Worm (Caenorhabditis elegans): Measurements from ENCODE around the gene spp-13.
"Not testable (repeated sequence)": the region's sequence is repeated elsewhere in the genome, so short reads cannot be mapped to it uniquely, and the experiment has no call there.

DNA sequence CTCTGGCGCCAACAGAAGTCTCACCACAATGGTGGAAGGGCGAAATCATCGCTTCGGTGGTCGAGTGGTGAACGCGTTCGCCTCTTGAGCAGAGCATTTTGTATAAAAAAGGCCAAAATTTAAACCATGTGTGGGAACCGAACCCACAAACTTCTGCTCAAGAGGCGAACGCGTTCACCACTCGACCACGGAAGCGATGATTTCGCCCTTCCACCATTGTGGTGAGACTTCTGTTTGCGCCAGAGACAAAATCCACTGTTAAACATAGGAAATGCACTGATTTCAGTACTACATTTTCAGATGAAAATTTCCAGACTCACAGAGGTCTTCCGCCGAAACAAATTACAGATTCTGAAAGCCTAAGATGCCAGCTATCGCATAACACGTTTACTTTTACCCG is 40.6 kb upstream of the spp-13 start:
- not testable (repeated sequence) for TF ChIP-seq aly-2 (tag; optimal IDR thresholded peaks at IDR 0.05); dpl-1 (GFP tag; optimal IDR thresholded peaks at IDR 0.05); jun-1 (tag; optimal IDR thresholded peaks at IDR 0.05); skn-1 (tag; optimal IDR thresholded peaks at IDR 0.05); lin-15B (tag; optimal IDR thresholded peaks at IDR 0.05); ZK546.5 (tag; optimal IDR thresholded peaks at IDR 0.05); mep-1 (tag; optimal IDR thresholded peaks at IDR 0.05)

Data from whole organism, L4 larva.